Worm (Caenorhabditis elegans) whole organism, L3 larva: ENCODE measurements around the gene tmem-131.

Experiments
- aly-2 ChIP-seq: fragments of 150-350 bp; optimal IDR thresholded peaks from 2 replicates; lab custom pipeline; 2014; ENCODE audit warnings: missing biosample characterization, missing genetic modification characterization
- nhr-237 ChIP-seq: fragments of 150-350 bp; optimal IDR thresholded peaks from 2 replicates; lab custom pipeline; 2014; ENCODE audit warnings: missing biosample characterization, missing genetic modification characterization
- skn-1 ChIP-seq: fragments of 150-350 bp; optimal IDR thresholded peaks from 2 replicates; lab custom pipeline; 2014; ENCODE audit warnings: missing biosample characterization, missing genetic modification characterization

ce11 chrIII:4948631-4949030 is 49.3 kb downstream of the tmem-131 start:
- TF ChIP-seq nhr-237 (tag; lab: Kevin White, UChicago) (no peak), skn-1 (tag; lab: Kevin White, UChicago) (no peak), aly-2 (tag; lab: Kevin White, UChicago) (no peak)
